Fruit fly (Drosophila melanogaster): ENCODE results near the gene CG10555.

CG10555 gene

dm6 chrX:8450214-8450904 is 51.6 kb downstream of the CG10555 start:
- TF ChIP-seq lab (GFP tag; optimal IDR thresholded peaks at IDR 0.05) = peak; percentile 8
- peak; percentile 78 for TF ChIP-seq sd (tag; optimal IDR thresholded peaks at IDR 0.05)
- TF ChIP-seq sr (GFP tag; IDR thresholded peaks at IDR 0.05) = peak; percentile 43; the same call in 1 of the 3 replicates
- TF ChIP-seq gem (tag; optimal IDR thresholded peaks at IDR 0.05) = peak; percentile 27
- no peak for TF ChIP-seq Abd-B (GFP tag; optimal IDR thresholded peaks at IDR 0.05)
- TF ChIP-seq CG13624 (GFP tag; optimal IDR thresholded peaks at IDR 0.05) = no peak
- peak; percentile 4 for TF ChIP-seq lilli (GFP tag; optimal IDR thresholded peaks at IDR 0.05)
- peak; percentile 70; the same call in 2 of the 4 replicates for TF ChIP-seq chinmo (GFP tag; IDR thresholded peaks at IDR 0.05; ENCODE audit: partially characterized antibody)
- no peak for TF ChIP-seq CG7372 (GFP tag; IDR thresholded peaks at IDR 0.05)
- TF ChIP-seq E2f2 (GFP tag; IDR thresholded peaks at IDR 0.05) = 0 out of 2 replicates have a peak, but pooled peaks have one; percentile 17
- TF ChIP-seq GATAe (GFP tag; conservative IDR thresholded peaks at IDR 0.05) = peak; percentile 64
- TF ChIP-seq slp2 (GFP tag; optimal IDR thresholded peaks at IDR 0.05) = no peak
- TF ChIP-seq kay (GFP tag; optimal IDR thresholded peaks at IDR 0.05) = peak; percentile 35
- TF ChIP-seq crol (GFP tag; IDR thresholded peaks at IDR 0.05) = peak; percentile 73
- TF ChIP-seq grn (GFP tag; optimal IDR thresholded peaks at IDR 0.05) = peak; percentile 75
- peak; percentile 21 for TF ChIP-seq Med (GFP tag)
- peak; percentile 12 for TF ChIP-seq CG7839 (tag; optimal IDR thresholded peaks at IDR 0.05)
- peak; percentile 24 for TF ChIP-seq CG11504 (tag; optimal IDR thresholded peaks at IDR 0.05)
- TF ChIP-seq CG9932 (GFP tag; IDR thresholded peaks at IDR 0.05) = 0 out of 2 replicates have a peak, but pooled peaks have one; percentile 18
- TF ChIP-seq row (GFP tag; IDR thresholded peaks at IDR 0.05) = peak; percentile 48; the same call in 2 of the 3 replicates
- TF ChIP-seq h (optimal IDR thresholded peaks at IDR 0.05) = no peak
- peak; percentile 24 for TF ChIP-seq CG2678 (tag; optimal IDR thresholded peaks at IDR 0.05)
- TF ChIP-seq bsh (GFP tag; optimal IDR thresholded peaks at IDR 0.05) = no peak
- peak; percentile 85 for TF ChIP-seq D19A (tag; optimal IDR thresholded peaks at IDR 0.05)

dm6 chrX:8452163-8452562 is 53.4 kb downstream of the CG10555 start:
- TF ChIP-seq prd (optimal IDR thresholded peaks at IDR 0.05) = no peak
- TF ChIP-seq prd (GFP tag; IDR thresholded peaks at IDR 0.05) = no peak
- TF ChIP-seq ase (GFP tag; IDR thresholded peaks at IDR 0.05) = no peak
- peak; percentile 77 for TF ChIP-seq unc-4 (GFP tag; IDR thresholded peaks at IDR 0.05; ENCODE audit: partially characterized antibody)
- TF ChIP-seq CG17361 (GFP tag; IDR thresholded peaks at IDR 0.05) = no peak
- TF ChIP-seq CG13287 (GFP tag; IDR thresholded peaks at IDR 0.05; ENCODE audit: partially characterized antibody) = peak; percentile 85
- TF ChIP-seq Doc3 (GFP tag; IDR thresholded peaks at IDR 0.05; ENCODE audit: partially characterized antibody) = peak; percentile 88
- TF ChIP-seq mld (GFP tag; IDR thresholded peaks at IDR 0.05; ENCODE audit: partially characterized antibody) = peak; percentile 100
- TF ChIP-seq CG34224 (GFP tag; IDR thresholded peaks at IDR 0.05; ENCODE audit: partially characterized antibody) = peak; percentile 100
- no peak for TF ChIP-seq CHES-1-like (GFP tag; optimal IDR thresholded peaks at IDR 0.05)
- peak; percentile 92 for TF ChIP-seq Dll (GFP tag; IDR thresholded peaks at IDR 0.05; ENCODE audit: partially characterized antibody)
- no peak for TF ChIP-seq sd (tag; optimal IDR thresholded peaks at IDR 0.05)
- TF ChIP-seq inv (GFP tag; IDR thresholded peaks at IDR 0.05; ENCODE audit: partially characterized antibody) = peak; percentile 82; the same call in 1 of the 2 replicates
- TF ChIP-seq nerfin-2 (GFP tag; IDR thresholded peaks at IDR 0.05; ENCODE audit: partially characterized antibody) = peak; percentile 100
- peak; percentile 48; the same call in 2 of the 3 replicates for TF ChIP-seq knrl (GFP tag; IDR thresholded peaks at IDR 0.05; ENCODE audit: partially characterized antibody)
- TF ChIP-seq CG14860 (GFP tag; IDR thresholded peaks at IDR 0.05; ENCODE audit: partially characterized antibody) = peak; percentile 100
- peak; percentile 100 for TF ChIP-seq chinmo (GFP tag; IDR thresholded peaks at IDR 0.05; ENCODE audit: partially characterized antibody)
- TF ChIP-seq CG6791 (GFP tag; IDR thresholded peaks at IDR 0.05; ENCODE audit: partially characterized antibody) = peak; percentile 100
- no peak for TF ChIP-seq CG13894 (tag; optimal IDR thresholded peaks at IDR 0.05)
- peak; percentile 100 for TF ChIP-seq zen2 (GFP tag; IDR thresholded peaks at IDR 0.05; ENCODE audit: partially characterized antibody)
- TF ChIP-seq CG12104 (GFP tag; optimal IDR thresholded peaks at IDR 0.05) = no peak
- peak; percentile 100 for TF ChIP-seq HLH4C (GFP tag; IDR thresholded peaks at IDR 0.05; ENCODE audit: partially characterized antibody)
- peak; percentile 100 for TF ChIP-seq hb (GFP tag; IDR thresholded peaks at IDR 0.05; ENCODE audit: partially characterized antibody)
- TF ChIP-seq Opbp (GFP tag; IDR thresholded peaks at IDR 0.05; ENCODE audit: partially characterized antibody) = peak; percentile 99; the same call in 2 of the 3 replicates
- TF ChIP-seq CG42726 (GFP tag; IDR thresholded peaks at IDR 0.05; ENCODE audit: partially characterized antibody) = peak; percentile 71; the same call in 1 of the 2 replicates
